Fruit fly (Drosophila melanogaster) whole organism, larva: Measurements from ENCODE around the gene VhaPPA1-2.
A peak's percentile ranks its signal among the peaks of the same experiment; 100 is the strongest.

Experiments used
- noc ChIP-seq: fragments of 200-800 bp; sonication (Bioruptor generic); optimal IDR thresholded peaks from 3 replicates; lab custom pipeline; 2019; ENCODE audit warnings: missing biosample characterization, mild to moderate bottlenecking, missing genetic modification characterization, moderate library complexity

The VhaPPA1-2 gene

dm6 chr3R:14900177-14900576 is at the start of gene VhaPPA1-2:
VhaPPA1-2 (minus strand) TSS chr3R:14900277.
- TF ChIP-seq noc (tag; lab: Kevin White, UChicago), result no peak

dm6 chr3R:14917927-14918829 is 18.1 kb upstream of the VhaPPA1-2 start, which contains the start of gene Sdr:
Sdr (plus strand) TSS chr3R:14918628.
- TF ChIP-seq noc (tag; lab: Kevin White, UChicago), result peak; percentile 31

- TF ChIP-seq noc (tag; lab: Kevin White, UChicago), result no peak
Observed at dm6 chr3R:14912449-14912987, 12.4 kb upstream of the VhaPPA1-2 start.

- TF ChIP-seq noc (tag; lab: Kevin White, UChicago), result peak; percentile 11
Observed at dm6 chr3R:14903837-14904431, 3.9 kb upstream of the VhaPPA1-2 start, which contains the start of gene VhaPPA1-1. VhaPPA1-1 (minus strand) TSS chr3R:14904061.

- TF ChIP-seq noc (tag; lab: Kevin White, UChicago), result no peak
Observed at dm6 chr3R:14901408-14902352, 1.6 kb upstream of the VhaPPA1-2 start, which contains the start of gene RpS5b. RpS5b (minus strand) TSS chr3R:14901563.

- no peak for TF ChIP-seq noc (tag; lab: Kevin White, UChicago)
Observed at dm6 chr3R:14898280-14898756, 1.8 kb downstream of the VhaPPA1-2 start, which contains the start of the genes Nup93-2 and CG3817. Nup93-2 (minus strand) TSS chr3R:14898372. CG3817 (plus strand) TSS chr3R:14898739.

dm6 chr3R:14894783-14894883 is 5.4 kb downstream of the VhaPPA1-2 start, which contains the start of gene CG14860:
CG14860 (plus strand) TSS chr3R:14894784.
- no peak for TF ChIP-seq noc (tag; lab: Kevin White, UChicago)

dm6 chr3R:14893791-14894782 is 6.0 kb downstream of the VhaPPA1-2 start, which contains the start of gene Dph2:
Dph2 (minus strand) TSS chr3R:14893954.
- TF ChIP-seq noc (tag; lab: Kevin White, UChicago), result peak; percentile 28

- no peak for TF ChIP-seq noc (tag; lab: Kevin White, UChicago)
Observed at dm6 chr3R:14890064-14890709, 9.9 kb downstream of the VhaPPA1-2 start, which contains the start of the genes CycC and UQCR-C1. CycC (minus strand) TSS chr3R:14890205. UQCR-C1 (plus strand) TSS chr3R:14890231.

dm6 chr3R:14886011-14886534 is 14.0 kb downstream of the VhaPPA1-2 start, which contains the start of the genes Rrp6, CG33331 and CG33332:
Rrp6 (minus strand) TSS chr3R:14886246.
CG33331 (plus strand) TSS chr3R:14886456.
CG33332 (plus strand) TSS chr3R:14886456.
- peak; percentile 74 for TF ChIP-seq noc (tag; lab: Kevin White, UChicago)

- no peak for TF ChIP-seq noc (tag; lab: Kevin White, UChicago)
Observed at dm6 chr3R:14880861-14881260, 19.2 kb downstream of the VhaPPA1-2 start.

- no peak for TF ChIP-seq noc (tag; lab: Kevin White, UChicago)
Observed at dm6 chr3R:14879207-14879863, 20.7 kb downstream of the VhaPPA1-2 start, which contains the start of gene CG3631. CG3631 (plus strand) TSS chr3R:14879457.
